Worm (Caenorhabditis elegans) whole organism, mixed stage, embryonic: ENCODE measurements around the gene C01G10.14.

Source experiments
- elt-1 ChIP-seq: sonication (generic microtip); optimal IDR thresholded peaks from 2 replicates; lab custom pipeline; 2017; ENCODE audit warnings: missing genetic modification characterization, mild to moderate bottlenecking, missing compliant biosample characterization, antibody characterized with exemption, moderate library complexity, borderline replicate concordance; ENCODE audit not compliant: insufficient read depth
- elt-3 ChIP-seq: fragments of 150-350 bp; optimal IDR thresholded peaks from 2 replicates; lab custom pipeline; 2014; ENCODE audit warnings: missing biosample characterization, missing genetic modification characterization
- flh-1 ChIP-seq: fragments of 200-800 bp; sonication (Bioruptor generic); optimal IDR thresholded peaks from 2 replicates; lab custom pipeline; 2018; ENCODE audit warnings: mild to moderate bottlenecking, missing genetic modification characterization, moderate library complexity, missing compliant biosample characterization
- lsy-2 ChIP-seq: fragments of 150-350 bp; optimal IDR thresholded peaks from 2 replicates; lab custom pipeline; 2014; ENCODE audit warnings: missing biosample characterization, missing genetic modification characterization
- mep-1 ChIP-seq: fragments of 150-350 bp; optimal IDR thresholded peaks from 2 replicates; lab custom pipeline; 2017; ENCODE audit warnings: missing biosample characterization, missing genetic modification reagents, missing genetic modification characterization, inconsistent platforms
- nhr-12 ChIP-seq: fragments of 150-350 bp; optimal IDR thresholded peaks from 2 replicates; lab custom pipeline; 2014; ENCODE audit warnings: missing biosample characterization, missing genetic modification characterization
- nhr-28 ChIP-seq: fragments of 150-350 bp; optimal IDR thresholded peaks from 2 replicates; lab custom pipeline; 2014; ENCODE audit warnings: missing biosample characterization, missing genetic modification characterization
- nhr-76 ChIP-seq: sonication (generic microtip); optimal IDR thresholded peaks from 2 replicates; lab custom pipeline; 2017; ENCODE audit warnings: missing biosample characterization, missing genetic modification characterization
- unc-62 ChIP-seq: fragments of 150-350 bp; optimal IDR thresholded peaks from 2 replicates; lab custom pipeline; 2014; ENCODE audit warnings: missing biosample characterization, missing genetic modification reagents, missing genetic modification characterization

ce11 chrV:15143285-15143684, 37.5 kb upstream of the C01G10.14 start, which contains the start of gene K08F9.1:
- TF ChIP-seq nhr-76 (tag; lab: Kevin White, UChicago), result no peak
- TF ChIP-seq nhr-28 (tag; lab: Kevin White, UChicago), result no peak
- no peak for TF ChIP-seq flh-1 (GFP tag; lab: Kevin White, UChicago)
- no peak for TF ChIP-seq elt-3
- TF ChIP-seq mep-1, result no peak
- TF ChIP-seq elt-1, result no peak
- no peak for TF ChIP-seq nhr-12 (tag; lab: Kevin White, UChicago)
- no peak for TF ChIP-seq lsy-2 (tag; lab: Kevin White, UChicago)
- TF ChIP-seq unc-62 (GFP tag; lab: Kevin White, UChicago), result no peak
